Fruit fly (Drosophila melanogaster): ENCODE measurements around the gene Vinc.

Gene Vinc

DNA sequence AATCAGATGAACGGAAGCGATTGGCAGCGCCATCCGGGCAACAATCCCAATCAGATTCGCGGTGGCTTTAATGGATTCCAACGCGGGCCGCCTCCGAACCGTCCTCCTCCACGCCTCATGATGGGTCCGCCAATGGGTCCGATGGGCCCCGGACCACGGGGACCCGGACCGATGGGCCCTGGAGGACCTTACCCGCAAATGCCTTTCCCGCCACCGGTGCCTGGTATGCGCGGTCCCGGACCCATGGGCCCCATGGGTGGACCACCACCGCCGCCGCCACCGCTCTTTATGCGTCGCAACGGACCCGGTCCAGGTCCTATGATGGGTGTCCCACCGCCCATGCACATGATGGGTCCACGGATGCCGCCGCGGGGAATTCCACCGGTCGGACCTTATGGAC, 20.5 kb upstream of the Vinc start:
- TF ChIP-seq CG8478 (optimal IDR thresholded peaks at IDR 0.05) (no peak), EcR (GFP tag; optimal IDR thresholded peaks at IDR 0.05) (no peak), psq (optimal IDR thresholded peaks at IDR 0.05) (no peak), pan (optimal IDR thresholded peaks at IDR 0.05) (no peak), Dll (optimal IDR thresholded peaks at IDR 0.05) (no peak), usp (GFP tag; optimal IDR thresholded peaks at IDR 0.05) (no peak)

DNA sequence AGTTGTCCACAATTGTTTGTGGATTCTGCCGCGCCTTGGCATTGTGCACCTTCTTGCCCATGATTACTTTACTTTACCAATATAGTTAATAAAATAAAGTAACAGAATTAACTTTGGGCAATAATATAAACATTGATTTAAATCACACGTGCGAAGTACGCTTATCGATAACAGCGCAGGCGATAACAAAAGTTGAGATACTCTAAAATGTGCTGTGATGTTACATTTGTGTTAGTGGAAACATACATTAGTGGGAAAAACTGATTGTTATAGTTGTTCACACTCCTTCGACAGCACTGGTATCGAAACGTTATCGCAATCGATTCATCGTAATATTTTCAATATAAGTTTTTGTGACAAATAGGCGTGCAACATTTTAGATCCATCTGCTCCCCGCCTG, 19.5 kb upstream of the Vinc start, which contains the start of gene kz:
Gene kz, minus strand, starts transcription at position 194 of the 400 bp plus-strand sequence.
- TF ChIP-seq pan (optimal IDR thresholded peaks at IDR 0.05) (no peak), Dll (optimal IDR thresholded peaks at IDR 0.05) (no peak), usp (GFP tag; optimal IDR thresholded peaks at IDR 0.05) (no peak), CG8478 (optimal IDR thresholded peaks at IDR 0.05) (no peak), psq (optimal IDR thresholded peaks at IDR 0.05) (no peak)

DNA sequence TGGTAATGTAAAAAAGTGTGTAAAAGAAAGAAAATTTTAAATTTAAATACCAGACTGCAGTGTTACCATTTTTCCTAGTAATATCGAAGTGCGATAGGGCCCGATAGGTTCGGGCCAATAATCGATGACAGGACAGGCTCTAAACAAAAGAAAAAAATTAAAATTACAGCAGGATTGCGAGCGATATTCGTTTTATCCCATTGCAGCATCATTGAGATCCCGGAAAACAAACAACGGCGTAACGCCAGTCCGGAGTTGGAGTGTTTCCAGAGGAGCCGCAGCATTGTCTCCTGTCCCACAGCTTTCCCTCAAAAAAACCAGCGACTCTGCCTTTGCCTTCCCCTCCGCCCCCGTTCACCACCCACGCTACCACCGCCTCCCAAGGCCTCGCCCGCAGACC, 2.8 kb upstream of the Vinc start, which contains the start of gene pcx:
Gene pcx, plus strand, starts transcription at position 159 of the 400 bp plus-strand sequence.
- TF ChIP-seq CG8478 (optimal IDR thresholded peaks at IDR 0.05) (no peak), usp (GFP tag; optimal IDR thresholded peaks at IDR 0.05) (no peak), EcR (GFP tag; optimal IDR thresholded peaks at IDR 0.05) (no peak), psq (optimal IDR thresholded peaks at IDR 0.05) (no peak), pan (optimal IDR thresholded peaks at IDR 0.05) (no peak), Dll (optimal IDR thresholded peaks at IDR 0.05) (no peak)

DNA sequence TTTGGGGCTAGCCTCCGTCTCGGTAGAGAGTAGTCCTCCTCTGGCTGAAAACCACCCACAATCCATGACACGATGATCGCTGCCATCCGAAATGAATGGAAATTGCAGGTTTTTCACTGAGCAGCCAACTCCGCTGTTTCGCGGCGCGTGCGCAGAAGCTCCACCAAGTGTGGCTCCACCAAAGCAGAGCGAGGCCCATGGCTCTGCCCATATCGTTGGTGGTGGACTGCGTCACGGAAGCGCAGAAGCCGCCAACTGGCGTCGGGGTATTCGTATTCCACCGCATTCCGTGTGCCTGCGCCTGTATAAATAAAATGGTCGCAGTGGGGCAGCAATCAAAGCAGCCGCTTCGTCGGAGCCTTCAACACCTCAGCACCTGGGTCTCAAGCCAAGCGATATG, 1.1 kb upstream of the Vinc start, which contains the start of gene CG14052:
Gene CG14052, plus strand, starts transcription at position 301 of the 400 bp plus-strand sequence.
- TF ChIP-seq psq (optimal IDR thresholded peaks at IDR 0.05) (no peak), usp (GFP tag; optimal IDR thresholded peaks at IDR 0.05) (no peak), EcR (GFP tag; optimal IDR thresholded peaks at IDR 0.05) (no peak), pan (optimal IDR thresholded peaks at IDR 0.05) (no peak), Dll (optimal IDR thresholded peaks at IDR 0.05) (no peak), CG8478 (optimal IDR thresholded peaks at IDR 0.05) (no peak)

DNA sequence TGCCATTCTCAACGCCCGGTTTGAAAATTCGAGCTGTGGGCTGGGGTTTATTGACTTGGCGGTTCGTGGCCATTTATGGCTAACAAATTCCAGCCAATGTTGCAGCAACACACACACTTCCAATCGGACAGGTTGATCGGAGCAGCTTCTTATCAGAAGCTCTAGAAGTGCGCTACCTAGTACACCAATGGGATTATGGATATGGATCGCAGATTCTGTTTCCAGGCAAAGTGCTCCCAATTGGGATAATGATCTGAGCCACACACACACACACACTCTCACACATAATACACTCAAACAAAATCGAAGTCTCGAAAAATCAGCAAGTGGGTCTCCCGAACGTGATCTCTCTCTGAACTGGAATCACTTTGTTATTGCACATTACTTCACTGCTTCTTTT, 769 bp downstream of the Vinc start:
- no peak for TF ChIP-seq pan (optimal IDR thresholded peaks at IDR 0.05)
- TF ChIP-seq psq (optimal IDR thresholded peaks at IDR 0.05): no peak
- no peak for TF ChIP-seq EcR (GFP tag; optimal IDR thresholded peaks at IDR 0.05)
- TF ChIP-seq usp (GFP tag; optimal IDR thresholded peaks at IDR 0.05): no peak
- no peak for TF ChIP-seq Dll (optimal IDR thresholded peaks at IDR 0.05)
- no peak for TF ChIP-seq CG8478 (optimal IDR thresholded peaks at IDR 0.05)

DNA sequence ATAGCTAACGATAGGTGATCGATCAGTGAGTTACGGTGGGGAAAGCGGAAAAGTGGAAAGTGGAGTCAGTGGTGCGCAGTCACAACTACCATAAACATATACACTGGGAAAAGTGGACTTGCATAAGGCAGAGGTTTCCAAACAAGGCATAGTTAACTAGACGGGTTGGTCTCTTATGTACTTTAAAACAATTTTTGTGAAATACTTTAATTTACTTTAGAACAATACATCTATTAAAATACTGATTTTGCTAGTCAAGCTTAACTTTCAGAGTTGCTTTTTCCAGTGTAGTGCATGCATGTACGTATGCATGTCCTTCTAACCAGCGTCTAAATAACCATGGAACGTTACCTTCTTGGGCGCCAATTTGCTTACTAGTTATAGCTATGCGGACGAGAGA, 2.5 kb downstream of the Vinc start:
- no peak for TF ChIP-seq Dll (optimal IDR thresholded peaks at IDR 0.05)
- TF ChIP-seq psq (optimal IDR thresholded peaks at IDR 0.05): no peak
- TF ChIP-seq pan (optimal IDR thresholded peaks at IDR 0.05): no peak
- TF ChIP-seq usp (GFP tag; optimal IDR thresholded peaks at IDR 0.05): no peak
- no peak for TF ChIP-seq CG8478 (optimal IDR thresholded peaks at IDR 0.05)
- TF ChIP-seq EcR (GFP tag; optimal IDR thresholded peaks at IDR 0.05): no peak

DNA sequence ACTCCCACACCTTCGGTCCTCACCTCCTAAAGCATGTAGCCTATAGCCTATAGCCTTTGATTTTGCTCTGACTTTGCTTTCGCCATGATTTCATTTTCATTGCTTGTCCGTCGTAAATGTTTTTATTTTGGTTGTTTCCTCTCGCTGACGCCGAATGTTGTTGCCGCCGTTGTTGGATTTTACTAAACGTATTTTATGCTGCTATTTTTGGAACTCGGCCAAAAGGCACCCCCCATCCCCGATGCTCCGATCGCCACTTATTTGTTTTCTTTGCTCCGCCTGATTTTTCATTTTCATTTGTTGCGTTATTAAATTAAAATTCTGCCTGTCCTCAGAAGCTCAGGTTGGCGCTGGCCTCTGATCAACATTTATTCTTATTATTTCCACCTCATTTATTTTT, 3.1 kb downstream of the Vinc start:
- TF ChIP-seq Dll (optimal IDR thresholded peaks at IDR 0.05) (no peak), psq (optimal IDR thresholded peaks at IDR 0.05) (no peak), EcR (GFP tag; optimal IDR thresholded peaks at IDR 0.05) (no peak), usp (GFP tag; optimal IDR thresholded peaks at IDR 0.05) (no peak), CG8478 (optimal IDR thresholded peaks at IDR 0.05) (no peak), pan (optimal IDR thresholded peaks at IDR 0.05) (no peak)

DNA sequence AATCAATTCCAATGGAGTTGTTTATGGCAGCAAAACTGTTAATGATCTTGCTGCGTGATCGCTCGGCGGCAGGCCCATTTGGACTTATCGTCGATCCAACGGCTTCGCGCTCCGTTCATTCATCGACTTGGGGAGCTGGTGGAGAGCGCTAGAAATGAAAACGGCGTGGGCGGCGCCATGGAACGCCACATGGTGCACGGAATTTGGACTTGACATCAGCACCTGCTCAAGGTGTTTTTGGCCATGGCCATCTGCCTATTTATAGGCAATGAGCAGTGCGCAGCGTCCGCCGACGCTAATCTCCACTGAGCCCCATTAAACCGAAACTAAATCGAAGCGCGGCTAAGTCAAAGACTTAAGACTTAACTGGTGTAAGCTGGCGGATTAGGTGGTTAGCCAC, 3.9 kb downstream of the Vinc start:
- no peak for TF ChIP-seq CG8478 (optimal IDR thresholded peaks at IDR 0.05)
- TF ChIP-seq psq (optimal IDR thresholded peaks at IDR 0.05): no peak
- no peak for TF ChIP-seq EcR (GFP tag; optimal IDR thresholded peaks at IDR 0.05)
- no peak for TF ChIP-seq Dll (optimal IDR thresholded peaks at IDR 0.05)
- TF ChIP-seq pan (optimal IDR thresholded peaks at IDR 0.05): no peak
- TF ChIP-seq usp (GFP tag; optimal IDR thresholded peaks at IDR 0.05): no peak

DNA sequence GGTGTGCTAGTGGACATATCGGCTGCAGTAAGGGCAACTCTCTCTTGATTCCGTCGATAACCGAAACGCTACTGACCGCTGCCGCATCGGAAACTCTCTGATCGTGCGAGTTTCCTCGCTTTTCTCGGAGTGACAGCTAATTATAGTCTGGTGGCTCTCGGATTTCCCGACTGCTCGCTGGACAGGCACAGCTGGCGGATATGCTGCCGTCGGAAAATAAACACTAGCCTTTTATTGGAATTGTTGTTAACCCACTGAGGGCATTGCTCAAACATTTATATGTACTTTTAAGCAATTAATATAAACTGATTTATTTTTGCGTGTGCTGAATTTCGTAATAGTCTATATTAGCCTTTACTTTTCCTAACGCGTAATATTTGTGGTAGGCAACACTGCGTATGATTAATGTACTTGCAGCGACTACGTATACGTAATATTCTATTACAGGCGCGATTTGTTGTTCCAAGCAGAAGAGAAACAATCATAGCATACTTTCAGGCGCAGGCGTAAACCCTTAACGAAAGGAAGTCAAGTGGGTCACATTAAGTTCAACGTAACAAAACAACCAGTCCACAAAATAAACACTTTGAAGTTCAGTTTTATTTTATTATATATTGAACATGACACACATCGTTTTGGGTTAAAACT, 8.5 kb downstream of the Vinc start, which contains the start of gene SmydA-8:
Gene SmydA-8, minus strand, starts transcription at position 51 of the 648 bp plus-strand sequence.
- TF ChIP-seq CG8478 (optimal IDR thresholded peaks at IDR 0.05) (no peak), EcR (GFP tag; optimal IDR thresholded peaks at IDR 0.05) (no peak), Dll (optimal IDR thresholded peaks at IDR 0.05) (no peak), pan (optimal IDR thresholded peaks at IDR 0.05) (no peak), usp (GFP tag; optimal IDR thresholded peaks at IDR 0.05) (no peak), psq (optimal IDR thresholded peaks at IDR 0.05) (no peak)

DNA sequence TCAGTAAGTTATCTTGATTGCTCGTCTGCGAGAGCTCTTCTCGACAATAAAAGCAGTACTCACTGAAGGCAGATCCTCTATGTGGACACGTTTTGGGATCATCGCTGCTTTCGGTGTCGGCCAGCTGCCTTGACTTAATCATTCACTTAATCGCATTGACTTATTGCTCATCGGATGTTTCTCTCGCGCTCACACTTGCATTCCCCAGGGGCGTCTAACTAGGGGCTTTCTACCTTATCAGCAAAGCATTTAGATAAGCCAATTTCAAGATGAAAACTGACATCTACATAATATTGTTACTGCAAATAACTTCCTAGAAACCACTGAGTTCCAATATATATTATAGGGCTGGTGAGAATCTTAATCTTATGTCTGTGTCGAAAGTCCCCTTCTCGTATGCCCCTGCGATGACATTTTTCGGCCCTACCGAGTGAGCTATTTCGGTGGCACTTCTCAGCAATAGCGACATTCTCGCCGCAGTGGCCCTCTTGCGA, 10.0 kb downstream of the Vinc start:
- TF ChIP-seq psq (optimal IDR thresholded peaks at IDR 0.05) (no peak), pan (optimal IDR thresholded peaks at IDR 0.05) (no peak), usp (GFP tag; optimal IDR thresholded peaks at IDR 0.05) (no peak), EcR (GFP tag; optimal IDR thresholded peaks at IDR 0.05) (no peak), CG8478 (optimal IDR thresholded peaks at IDR 0.05) (no peak), Dll (optimal IDR thresholded peaks at IDR 0.05) (no peak)

DNA sequence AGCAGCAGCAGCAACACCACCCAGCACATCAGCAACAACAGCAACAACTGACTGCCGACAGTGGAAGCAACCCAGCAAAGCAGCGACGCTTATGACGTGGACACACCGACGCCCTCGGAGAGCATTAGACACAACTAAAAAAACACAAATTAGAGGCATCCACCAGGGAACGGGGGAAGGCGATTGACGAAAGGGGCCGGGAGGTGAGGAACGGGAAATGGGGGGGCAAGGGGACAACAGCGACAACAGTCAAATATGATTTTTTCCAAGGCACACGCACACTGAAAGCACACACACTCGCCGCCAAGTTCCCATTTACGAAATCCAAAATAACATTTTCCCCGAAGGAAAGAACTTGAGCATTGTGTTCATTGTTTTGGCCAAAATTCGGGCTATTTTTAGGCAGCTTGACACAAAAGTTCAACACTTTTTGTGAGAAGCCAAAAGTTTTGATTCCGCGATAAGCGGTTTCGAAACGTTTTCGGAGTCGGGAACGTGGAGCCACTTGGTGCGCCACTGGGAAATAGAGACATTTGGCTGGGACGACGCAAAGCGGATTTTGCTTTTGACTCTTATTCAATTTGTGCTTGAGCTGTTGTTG, 13.6 kb downstream of the Vinc start:
- TF ChIP-seq usp (GFP tag; optimal IDR thresholded peaks at IDR 0.05) (no peak), pan (optimal IDR thresholded peaks at IDR 0.05) (no peak)

DNA sequence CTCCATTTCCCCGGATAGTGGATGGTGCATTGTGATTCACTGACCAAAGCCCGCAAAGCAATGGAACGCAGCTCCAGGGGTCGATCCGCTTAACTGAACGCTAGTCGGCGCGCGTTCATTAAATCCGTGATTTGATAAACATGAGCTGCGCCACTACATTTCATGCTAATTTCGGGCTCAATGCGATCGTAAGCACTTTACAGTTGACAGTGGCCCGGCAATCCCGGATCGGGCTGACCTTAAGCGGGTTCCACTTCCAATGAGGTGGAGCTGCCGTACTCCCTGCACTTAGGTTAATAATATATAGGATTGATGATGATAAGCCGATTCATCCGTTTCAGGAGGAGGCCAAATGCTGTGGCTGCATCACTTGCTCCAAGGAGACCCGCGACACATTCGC, 18.6 kb downstream of the Vinc start, which contains the start of gene FarO:
Gene FarO, minus strand, starts transcription at position 101 of the 400 bp plus-strand sequence.
- no peak for TF ChIP-seq Dll (optimal IDR thresholded peaks at IDR 0.05)
- TF ChIP-seq EcR (GFP tag; optimal IDR thresholded peaks at IDR 0.05): no peak
- TF ChIP-seq psq (optimal IDR thresholded peaks at IDR 0.05): no peak
- no peak for TF ChIP-seq pan (optimal IDR thresholded peaks at IDR 0.05)
- TF ChIP-seq usp (GFP tag; optimal IDR thresholded peaks at IDR 0.05): no peak
- no peak for TF ChIP-seq CG8478 (optimal IDR thresholded peaks at IDR 0.05)

Data from whole organism.